Worm (Caenorhabditis elegans) whole organism, L4 larva: ENCODE measurements around the gene F36H9.1.

ENCODE experiments used
- ama-1 ChIP-seq: fragments of 150-350 bp; optimal IDR thresholded peaks from 2 replicates; lab custom pipeline; 2014; ENCODE audit warnings: inconsistent platforms, mixed read lengths
- ceh-82 ChIP-seq: sonication (generic microtip); optimal IDR thresholded peaks from 2 replicates; lab custom pipeline; 2017; ENCODE audit warnings: missing biosample characterization, missing genetic modification characterization
- dmd-9 ChIP-seq: fragments of 200-800 bp; sonication (Bioruptor generic); IDR thresholded peaks from 2 replicates; pipeline ENCODE4 v1.3.6; 2022; ENCODE audit warnings: missing genetic modification reagents, missing genetic modification characterization, missing compliant biosample characterization
- hlh-11 ChIP-seq: fragments of 200-800 bp; sonication (Bioruptor generic); optimal IDR thresholded peaks from 2 replicates; lab custom pipeline; 2018; ENCODE audit warnings: mild to moderate bottlenecking, missing genetic modification characterization, missing compliant biosample characterization
- lin-13 ChIP-seq: fragments of 150-350 bp; optimal IDR thresholded peaks from 2 replicates; lab custom pipeline; 2014; ENCODE audit warnings: missing biosample characterization, missing genetic modification reagents, missing genetic modification characterization
- lin-15B ChIP-seq: fragments of 150-350 bp; sonication (generic microtip); optimal IDR thresholded peaks from 3 replicates; lab custom pipeline; 2014; ENCODE audit warnings: missing biosample characterization, missing genetic modification characterization
- nhr-11 ChIP-seq: fragments of 150-350 bp; optimal IDR thresholded peaks from 2 replicates; lab custom pipeline; 2014; ENCODE audit warnings: missing biosample characterization, missing genetic modification characterization
- nhr-111 ChIP-seq: fragments of 200-800 bp; sonication (Bioruptor generic); optimal IDR thresholded peaks from 2 replicates; lab custom pipeline; 2018; ENCODE audit warnings: mild to moderate bottlenecking, missing genetic modification characterization, missing compliant biosample characterization
- nhr-237 ChIP-seq: sonication (generic microtip); optimal IDR thresholded peaks from 2 replicates; lab custom pipeline; 2017; ENCODE audit warnings: missing biosample characterization, missing genetic modification characterization
- nhr-28 ChIP-seq: fragments of 150-350 bp; optimal IDR thresholded peaks from 2 replicates; lab custom pipeline; 2014; ENCODE audit warnings: missing biosample characterization, missing genetic modification characterization
- pqm-1 ChIP-seq: sonication (generic microtip); optimal IDR thresholded peaks from 2 replicates; lab custom pipeline; 2017; ENCODE audit warnings: missing biosample characterization, missing genetic modification characterization
- skn-1 ChIP-seq: fragments of 150-350 bp; optimal IDR thresholded peaks from 2 replicates; lab custom pipeline; 2014; ENCODE audit warnings: missing biosample characterization, missing genetic modification characterization
- snpc-4 ChIP-seq: fragments of 150-350 bp; optimal IDR thresholded peaks from 2 replicates; lab custom pipeline; 2014; ENCODE audit warnings: missing biosample characterization, missing genetic modification characterization

DNA sequence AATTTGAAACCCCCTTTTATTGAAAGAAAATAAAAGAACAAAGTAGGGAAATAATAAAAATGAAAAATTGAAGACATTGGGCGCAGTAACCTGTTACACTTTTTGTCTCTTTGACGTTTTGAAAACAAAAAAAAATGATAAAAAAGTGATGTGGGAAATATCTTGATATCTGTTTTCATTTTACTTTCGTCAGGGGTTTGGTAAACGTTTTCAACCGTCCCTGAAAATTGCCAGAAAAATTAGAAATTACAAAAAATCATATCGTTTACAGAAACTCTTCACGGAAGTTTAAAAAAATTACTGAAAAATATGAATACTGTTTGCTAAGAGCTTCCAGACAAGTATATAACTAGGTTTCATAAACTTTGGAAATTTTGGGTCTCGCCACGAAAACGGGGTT is 15.2 kb upstream of the F36H9.1 start, which contains the start of gene F36H9.4:
- TF ChIP-seq nhr-237 (tag; lab: Kevin White, UChicago) (no peak), dmd-9 (GFP tag; lab: Robert Waterston, UW) (no peak), nhr-28 (tag; lab: Kevin White, UChicago) (no peak), ama-1 (lab: Kevin White, UChicago) (no peak), lin-13 (GFP tag; lab: Kevin White, UChicago) (no peak), ceh-82 (no peak), hlh-11 (tag; lab: Kevin White, UChicago) (no peak), skn-1 (tag; lab: Kevin White, UChicago) (no peak), lin-15B (tag; lab: Kevin White, UChicago) (no peak), pqm-1 (tag; lab: Kevin White, UChicago) (no peak), snpc-4 (no peak), nhr-111 (GFP tag; lab: Kevin White, UChicago) (no peak), nhr-11 (tag; lab: Kevin White, UChicago) (no peak)
